Worm (Caenorhabditis elegans) whole organism, L4 larva: ENCODE results near the gene snf-3.
"Not testable (repeated sequence)": the region's sequence is repeated elsewhere in the genome, so short reads cannot be mapped to it uniquely, and the experiment has no call there.

Experiments used
- F26F4.8 ChIP-seq: fragments of 200-800 bp; sonication (Bioruptor generic); conservative IDR thresholded peaks from 2 replicates; pipeline ENCODE4 v1.3.6; 2022; ENCODE audit warnings: missing genetic modification characterization, missing compliant biosample characterization
- F37D6.2 ChIP-seq: sonication (generic microtip); optimal IDR thresholded peaks from 2 replicates; lab custom pipeline; 2016; ENCODE audit warnings: mild to moderate bottlenecking, missing genetic modification characterization, missing compliant biosample characterization
- F44E2.7 ChIP-seq: fragments of 200-800 bp; sonication (Bioruptor generic); IDR thresholded peaks from 2 replicates; pipeline ENCODE4 v2.1.2; 2022; ENCODE audit warnings: missing genetic modification characterization, missing compliant biosample characterization
- Y75B8A.6 ChIP-seq: fragments of 200-800 bp; sonication (Bioruptor generic); IDR thresholded peaks from 2 replicates; pipeline ENCODE4 v1.3.6; 2022; ENCODE audit warnings: missing genetic modification reagents, missing genetic modification characterization, missing compliant biosample characterization
- ZK546.5 ChIP-seq, 2 experiments: sonication (generic microtip); optimal IDR thresholded peaks; 2 replicates each; lab custom pipeline; 2017; ENCODE audit warnings: missing biosample characterization in 2 of 2, missing genetic modification characterization in 2 of 2
- arid-1 ChIP-seq: fragments of 200-800 bp; sonication (Bioruptor generic); conservative IDR thresholded peaks from 2 replicates; pipeline ENCODE4 v1.3.6; 2022; ENCODE audit warnings: missing genetic modification reagents, missing genetic modification characterization, missing compliant biosample characterization
- attf-4 ChIP-seq: sonication (generic microtip); optimal IDR thresholded peaks from 3 replicates; lab custom pipeline; 2017; ENCODE audit warnings: missing biosample characterization, missing genetic modification characterization
- ceh-28 ChIP-seq: fragments of 150-350 bp; optimal IDR thresholded peaks from 2 replicates; lab custom pipeline; 2014; ENCODE audit warnings: missing biosample characterization, missing genetic modification reagents, missing genetic modification characterization
- ceh-32 ChIP-seq: sonication (generic microtip); optimal IDR thresholded peaks from 2 replicates; lab custom pipeline; 2016; ENCODE audit warnings: mild to moderate bottlenecking, missing genetic modification characterization, missing compliant biosample characterization; ENCODE audit not compliant: poor library complexity
- cey-2 ChIP-seq: sonication (generic microtip); optimal IDR thresholded peaks from 3 replicates; lab custom pipeline; 2017; ENCODE audit warnings: missing genetic modification characterization, mild to moderate bottlenecking, missing compliant biosample characterization, antibody characterized with exemption, borderline replicate concordance; ENCODE audit not compliant: insufficient read depth
- daf-12 ChIP-seq: fragments of 150-350 bp; optimal IDR thresholded peaks from 2 replicates; lab custom pipeline; 2014; ENCODE audit warnings: missing biosample characterization, missing genetic modification reagents, missing genetic modification characterization
- daf-19 ChIP-seq: fragments of 200-800 bp; sonication (Bioruptor generic); conservative IDR thresholded peaks from 2 replicates; pipeline ENCODE4 v1.3.6; 2022; ENCODE audit warnings: missing genetic modification characterization, missing compliant biosample characterization
- daf-8 ChIP-seq: fragments of 200-800 bp; sonication (Bioruptor generic); IDR thresholded peaks from 2 replicates; pipeline ENCODE4 v1.3.6; 2022; ENCODE audit warnings: missing genetic modification characterization, missing compliant biosample characterization
- dmd-6 ChIP-seq: fragments of 200-800 bp; sonication (Bioruptor generic); IDR thresholded peaks from 2 replicates; pipeline ENCODE4 v1.3.6; 2022; ENCODE audit warnings: missing genetic modification reagents, missing genetic modification characterization, missing compliant biosample characterization
- dmd-9 ChIP-seq: fragments of 200-800 bp; sonication (Bioruptor generic); IDR thresholded peaks from 2 replicates; pipeline ENCODE4 v1.3.6; 2022; ENCODE audit warnings: missing genetic modification reagents, missing genetic modification characterization, missing compliant biosample characterization
- dpl-1 ChIP-seq: fragments of 150-350 bp; optimal IDR thresholded peaks from 2 replicates; lab custom pipeline; 2014; ENCODE audit warnings: missing biosample characterization, missing genetic modification reagents, missing genetic modification characterization
- dve-1 ChIP-seq: sonication (generic microtip); optimal IDR thresholded peaks from 2 replicates; lab custom pipeline; 2017; ENCODE audit warnings: antibody characterized with exemption, mild to moderate bottlenecking, missing genetic modification characterization, missing compliant biosample characterization; ENCODE audit not compliant: insufficient read depth
- egl-43 ChIP-seq: fragments of 200-800 bp; sonication (Bioruptor generic); IDR thresholded peaks from 2 replicates; pipeline ENCODE4 v1.3.6; 2022; ENCODE audit warnings: missing genetic modification reagents, missing genetic modification characterization, missing compliant biosample characterization
- fkh-10 ChIP-seq: fragments of 150-350 bp; optimal IDR thresholded peaks from 2 replicates; lab custom pipeline; 2014; ENCODE audit warnings: missing biosample characterization, missing genetic modification reagents, missing genetic modification characterization
- lim-7 ChIP-seq: fragments of 200-800 bp; sonication (Bioruptor generic); IDR thresholded peaks from 2 replicates; pipeline ENCODE4 v1.3.6; 2022; ENCODE audit warnings: missing genetic modification characterization, missing compliant biosample characterization
- lin-29 ChIP-seq: fragments of 200-800 bp; sonication (Bioruptor generic); IDR thresholded peaks from 2 replicates; pipeline ENCODE4 v1.3.6; 2022; ENCODE audit warnings: missing genetic modification reagents, missing genetic modification characterization, missing compliant biosample characterization
- lin-39 ChIP-seq: fragments of 150-350 bp; optimal IDR thresholded peaks from 2 replicates; lab custom pipeline; 2014; ENCODE audit warnings: missing biosample characterization, missing genetic modification reagents, missing genetic modification characterization
- mxl-2 ChIP-seq: fragments of 200-800 bp; sonication (Bioruptor generic); conservative IDR thresholded peaks from 2 replicates; pipeline ENCODE4 v1.3.6; 2022; ENCODE audit warnings: missing genetic modification reagents, missing genetic modification characterization, missing compliant biosample characterization
- nhr-10 ChIP-seq: fragments of 150-350 bp; optimal IDR thresholded peaks from 2 replicates; lab custom pipeline; 2014; ENCODE audit warnings: missing biosample characterization, missing genetic modification characterization
- nhr-41 ChIP-seq: fragments of 200-800 bp; sonication (Bioruptor generic); IDR thresholded peaks from 2 replicates; pipeline ENCODE4 v1.3.6; 2022; ENCODE audit warnings: missing genetic modification reagents, missing genetic modification characterization, missing compliant biosample characterization
- nhr-77 ChIP-seq: fragments of 150-350 bp; optimal IDR thresholded peaks from 2 replicates; lab custom pipeline; 2014; ENCODE audit warnings: missing biosample characterization, missing genetic modification characterization
- pha-4 ChIP-seq, 2 experiments: fragments of 150-350 bp in 1 of 2; fragments of 200-800 bp in 1 of 2; sonication (Bioruptor generic) in 1 of 2; IDR thresholded peaks in 1 of 2; optimal IDR thresholded peaks in 1 of 2; 2 replicates each; pipeline versions ENCODE4 v1.3.6 to Lab custom; 2014 to 2022; ENCODE audit warnings: missing genetic modification characterization in 2 of 2, missing genetic modification reagents in 2 of 2, missing biosample characterization in 1 of 2, missing compliant biosample characterization in 1 of 2
- rbr-2 ChIP-seq: sonication (generic microtip); optimal IDR thresholded peaks from 2 replicates; lab custom pipeline; 2016; ENCODE audit warnings: missing genotype, missing genetic modification characterization, missing compliant biosample characterization
- saeg-2 ChIP-seq: fragments of 200-800 bp; sonication (Bioruptor generic); IDR thresholded peaks from 2 replicates; pipeline ENCODE4 v1.3.6; 2022; ENCODE audit warnings: missing genetic modification reagents, missing genetic modification characterization, missing compliant biosample characterization
- unc-130 ChIP-seq: sonication (generic microtip); optimal IDR thresholded peaks from 2 replicates; lab custom pipeline; 2016; ENCODE audit warnings: missing genetic modification reagents, missing genetic modification characterization, missing compliant biosample characterization
- unc-39 ChIP-seq: sonication (generic microtip); optimal IDR thresholded peaks from 2 replicates; lab custom pipeline; 2017; ENCODE audit warnings: missing biosample characterization, missing genetic modification characterization
- unc-62 ChIP-seq, 3 experiments: fragments of 150-350 bp in 1 of 3; sonication (generic microtip); optimal IDR thresholded peaks in 2 of 3; peaks in 1 of 3; 1 replicate in 1 of 3; 2 replicates in 2 of 3; lab custom pipeline; 2014 to 2017; ENCODE audit warnings: missing biosample characterization in 3 of 3, missing genetic modification characterization in 3 of 3, missing genetic modification reagents in 3 of 3, missing genotype in 1 of 3
- zfp-3 ChIP-seq: fragments of 200-800 bp; sonication (Bioruptor generic); conservative IDR thresholded peaks from 2 replicates; pipeline ENCODE4 v1.3.6; 2022; ENCODE audit warnings: missing genetic modification reagents, missing genetic modification characterization, missing compliant biosample characterization
- zip-2 ChIP-seq: fragments of 150-350 bp; optimal IDR thresholded peaks from 2 replicates; lab custom pipeline; 2014; ENCODE audit warnings: missing biosample characterization, missing genetic modification characterization
- ztf-7 ChIP-seq: fragments of 150-350 bp; optimal IDR thresholded peaks from 2 replicates; lab custom pipeline; 2014; ENCODE audit warnings: missing biosample characterization, missing genetic modification characterization

Gene snf-3

DNA sequence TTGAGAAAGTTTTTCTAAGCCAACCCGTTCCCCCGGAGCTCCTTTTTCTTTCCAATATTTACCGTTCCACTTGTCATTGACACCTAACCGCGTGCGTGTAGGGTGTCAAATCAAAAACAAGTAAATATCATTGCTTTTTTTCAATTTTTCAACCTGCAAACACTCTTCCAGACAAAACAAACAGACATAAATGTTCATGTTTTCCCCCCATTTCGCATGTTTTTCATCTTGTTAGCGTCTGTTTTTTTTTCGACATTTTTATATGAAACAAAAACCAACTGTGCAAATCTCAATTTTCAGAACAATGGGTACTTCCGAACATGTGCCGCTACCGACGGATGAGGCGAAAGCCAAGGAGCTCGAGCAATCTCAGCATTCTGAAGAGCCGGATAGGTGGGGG lies at the start of gene snf-3:
snf-3 (plus strand) TSS at position 301 of the 400 bp plus-strand sequence.
- TF ChIP-seq zfp-3, result no peak
- no peak for TF ChIP-seq nhr-77 (tag; lab: Kevin White, UChicago)
- TF ChIP-seq dve-1 (tag; lab: Kevin White, UChicago), result no peak
- TF ChIP-seq attf-4 (tag; lab: Kevin White, UChicago), result no peak
- TF ChIP-seq nhr-41 (GFP tag; lab: Robert Waterston, UW), result no peak
- no peak for TF ChIP-seq unc-39 (tag; lab: Kevin White, UChicago)
- TF ChIP-seq arid-1, result no peak
- TF ChIP-seq egl-43 (GFP tag; lab: Robert Waterston, UW), result no peak
- no peak for TF ChIP-seq lin-39
- TF ChIP-seq ztf-7 (tag; lab: Kevin White, UChicago), result no peak
- TF ChIP-seq dmd-6 (GFP tag; lab: Robert Waterston, UW), result no peak

DNA sequence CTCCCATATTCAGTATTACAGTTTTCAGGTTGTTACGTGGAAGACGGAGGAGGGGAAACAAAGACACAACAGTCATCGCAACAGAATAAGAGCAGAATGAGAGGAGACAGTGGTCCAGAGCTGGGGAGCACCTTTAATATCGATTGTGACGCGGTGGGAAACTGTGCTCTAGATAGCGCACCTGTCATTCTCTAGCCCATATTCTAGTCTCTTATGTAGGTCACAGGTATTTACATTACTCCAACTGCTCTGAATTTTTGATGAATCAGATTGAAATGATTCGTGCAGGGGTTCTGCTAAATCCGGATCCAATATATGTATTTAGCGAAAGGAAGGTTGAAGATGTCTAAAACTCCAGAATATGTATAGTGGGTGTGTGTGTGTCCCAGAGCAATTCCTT lies 49.6 kb upstream of the snf-3 start, which contains the start of gene fbxb-41:
fbxb-41 (minus strand) TSS at position 101 of the 400 bp plus-strand sequence.
- TF ChIP-seq unc-62 (GFP tag; optimal IDR thresholded peaks at IDR 0.05 in 1 of 2; lab: Kevin White, UChicago), result peak in 1 of 2 experiments; percentile 35
- no peak for TF ChIP-seq unc-62 (tag; optimal IDR thresholded peaks at IDR 0.05; lab: Kevin White, UChicago)
- TF ChIP-seq Y75B8A.6 (GFP tag; lab: Robert Waterston, UW), result no peak
- no peak for TF ChIP-seq unc-130

DNA sequence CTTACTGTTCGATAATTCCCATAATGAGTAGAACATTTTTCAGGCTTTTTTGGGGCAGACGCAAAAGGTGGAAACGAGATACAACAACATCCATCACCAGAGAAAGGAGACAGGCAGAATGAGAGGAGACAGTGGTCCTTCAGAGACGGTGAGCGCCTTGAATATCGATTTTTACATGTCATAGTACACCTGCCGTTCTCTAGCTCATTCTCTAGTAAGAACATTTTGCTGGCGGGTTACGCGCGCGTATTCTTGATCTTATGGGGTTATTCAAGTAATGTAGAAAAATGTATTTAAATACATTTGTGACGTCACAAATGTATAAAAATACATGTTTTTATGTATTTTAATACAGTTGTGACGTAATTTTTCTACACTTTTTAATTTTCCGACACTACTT lies 47.9 kb upstream of the snf-3 start, which contains the start of gene fbxb-45:
fbxb-45 (minus strand) TSS at position 101 of the 400 bp plus-strand sequence.
- not testable (repeated sequence) for TF ChIP-seq ceh-28 (tag; lab: Kevin White, UChicago); mxl-2 (GFP tag; lab: Robert Waterston, UW); ceh-32 (tag; lab: Kevin White, UChicago)

DNA sequence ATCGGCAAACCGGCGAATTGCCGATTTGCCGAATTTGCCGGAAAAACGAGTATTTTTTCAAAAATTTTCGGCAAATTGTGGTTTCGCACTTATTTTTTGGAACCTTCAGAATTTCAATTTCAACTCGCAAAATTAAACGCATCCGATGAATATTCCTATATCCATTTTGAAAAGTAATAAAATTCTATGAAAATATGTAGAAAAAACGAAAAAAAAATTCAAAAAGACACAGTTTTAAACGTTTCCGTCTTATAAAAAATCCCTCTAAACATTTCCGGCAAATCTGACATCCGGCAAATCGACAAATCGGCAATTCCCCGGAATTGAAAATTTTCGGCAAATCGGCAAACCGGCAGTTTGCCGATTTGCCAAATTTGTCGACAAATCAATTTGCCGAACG lies 46.1 kb upstream of the snf-3 start, which contains the start of gene str-148:
str-148 (plus strand) TSS at position 301 of the 400 bp plus-strand sequence.
- TF ChIP-seq pha-4 (GFP tag; IDR thresholded peaks at IDR 0.05; lab: Robert Waterston, UW) (no peak), pha-4 (tag; optimal IDR thresholded peaks at IDR 0.05; lab: Kevin White, UChicago) (no peak), daf-19 (GFP tag; lab: Robert Waterston, UW) (no peak), zip-2 (no peak), unc-130 (no peak), saeg-2 (GFP tag; lab: Robert Waterston, UW) (no peak), F44E2.7 (GFP tag; lab: Robert Waterston, UW) (no peak), ZK546.5 (tag; optimal IDR thresholded peaks at IDR 0.05; lab: Kevin White, UChicago) (no peak), daf-8 (no peak), dmd-9 (GFP tag; lab: Robert Waterston, UW) (no peak), F37D6.2 (tag; lab: Kevin White, UChicago) (no peak), F26F4.8 (no peak), lin-29 (GFP tag; lab: Robert Waterston, UW) (no peak), rbr-2 (tag; lab: Kevin White, UChicago) (no peak), dpl-1 (no peak), nhr-10 (tag; lab: Kevin White, UChicago) (no peak), daf-12 (tag; lab: Kevin White, UChicago) (no peak), cey-2 (tag; lab: Kevin White, UChicago) (no peak), lim-7 (GFP tag; lab: Robert Waterston, UW) (no peak), fkh-10 (GFP tag; lab: Kevin White, UChicago) (no peak)
